Worm (Caenorhabditis elegans): ENCODE measurements around the gene dpy-28.
"Not testable (repeated sequence)": the region's sequence is repeated elsewhere in the genome, so short reads cannot be mapped to it uniquely, and the experiment has no call there.

Gene dpy-28

ce11 chrIII:10805625-10806024 lies 42.7 kb downstream of the dpy-28 start, which contains the start of gene klp-7:
TSS of gene klp-7 (plus strand) at chrIII:10805925.
- TF ChIP-seq unc-62 (GFP tag; optimal IDR thresholded peaks at IDR 0.05) = not testable (repeated sequence)

ce11 chrIII:10806821-10807220 lies 43.9 kb downstream of the dpy-28 start:
- no peak for TF ChIP-seq unc-62 (GFP tag; optimal IDR thresholded peaks at IDR 0.05)

- TF ChIP-seq unc-62 (GFP tag; optimal IDR thresholded peaks at IDR 0.05) = no peak
These were observed 44.3 kb downstream of the dpy-28 start for ce11 chrIII:10807236-10807635.

ce11 chrIII:10807956-10808355 lies 45.0 kb downstream of the dpy-28 start:
- TF ChIP-seq unc-62 (GFP tag; optimal IDR thresholded peaks at IDR 0.05) = no peak

- TF ChIP-seq unc-62 (GFP tag; optimal IDR thresholded peaks at IDR 0.05) = no peak
These were observed 45.9 kb downstream of the dpy-28 start for ce11 chrIII:10808802-10809201.

ce11 chrIII:10809568-10809967 lies 46.6 kb downstream of the dpy-28 start:
- no peak for TF ChIP-seq unc-62 (GFP tag; optimal IDR thresholded peaks at IDR 0.05)

ce11 chrIII:10810483-10810836 lies 47.5 kb downstream of the dpy-28 start:
- TF ChIP-seq unc-62 (GFP tag; optimal IDR thresholded peaks at IDR 0.05) = no peak

- no peak for TF ChIP-seq unc-62 (GFP tag; optimal IDR thresholded peaks at IDR 0.05)
These were observed 48.2 kb downstream of the dpy-28 start for ce11 chrIII:10810837-10811814.

- no peak for TF ChIP-seq unc-62 (GFP tag; optimal IDR thresholded peaks at IDR 0.05)
These were observed 49.9 kb downstream of the dpy-28 start for ce11 chrIII:10812798-10813295.

ce11 chrIII:10813886-10814285 lies 51.0 kb downstream of the dpy-28 start:
- TF ChIP-seq unc-62 (GFP tag; optimal IDR thresholded peaks at IDR 0.05) = no peak

ce11 chrIII:10815199-10815598 lies 52.3 kb downstream of the dpy-28 start:
- TF ChIP-seq unc-62 (GFP tag; optimal IDR thresholded peaks at IDR 0.05) = no peak

ce11 chrIII:10816045-10816444 lies 53.1 kb downstream of the dpy-28 start:
- TF ChIP-seq unc-62 (GFP tag; optimal IDR thresholded peaks at IDR 0.05) = no peak

ce11 chrIII:10816800-10817418 lies 54.0 kb downstream of the dpy-28 start, which contains the start of gene sca-1:
TSS of gene sca-1 (minus strand) at chrIII:10816850.
- no peak for TF ChIP-seq unc-62 (GFP tag; optimal IDR thresholded peaks at IDR 0.05)

- TF ChIP-seq unc-62 (GFP tag; optimal IDR thresholded peaks at IDR 0.05) = no peak
These were observed 55.4 kb downstream of the dpy-28 start for ce11 chrIII:10818364-10818763.

- TF ChIP-seq unc-62 (GFP tag; optimal IDR thresholded peaks at IDR 0.05) = no peak
These were observed 56.3 kb downstream of the dpy-28 start for ce11 chrIII:10819257-10819656.

ce11 chrIII:10819778-10820177 lies 56.8 kb downstream of the dpy-28 start:
- no peak for TF ChIP-seq unc-62 (GFP tag; optimal IDR thresholded peaks at IDR 0.05)
